Fruit fly (Drosophila melanogaster) Kc167 (cell line): ENCODE results near the gene CG14841.

Source experiments
- insv ChIP-seq: fragments of >200 bp; optimal IDR thresholded peaks from 3 replicates; lab custom pipeline; 2018; ENCODE audit warnings: missing external identifiers
- ttk ChIP-seq: sonication (Bioruptor generic); optimal IDR thresholded peaks from 2 replicates; lab custom pipeline; 2017; ENCODE audit warnings: missing external identifiers

- TF ChIP-seq ttk (lab: Kevin White, UChicago) (no peak), insv (lab: Kevin White, UChicago) (no peak)
These were observed 35.6 kb downstream of the CG14841 start, which contains the start of gene CG9631 for dm6 chr3R:14226662-14227061.
